Fruit fly (Drosophila melanogaster): ENCODE data around the gene eIF4EHP.

eIF4EHP gene

dm6 chr3R:24108902-24109389 is at the start of gene eIF4EHP, which contains the start of gene CG18428 (continued):
- TF ChIP-seq pho (GFP tag; optimal IDR thresholded peaks at IDR 0.05) (peak; percentile 88), CG18599 (GFP tag; optimal IDR thresholded peaks at IDR 0.05) (peak; percentile 100), CG31441 (GFP tag; IDR thresholded peaks at IDR 0.05) (no peak), seq (GFP tag; IDR thresholded peaks at IDR 0.05) (no peak), CG4854 (GFP tag; optimal IDR thresholded peaks at IDR 0.05) (peak; percentile 88), Fer1 (GFP tag; optimal IDR thresholded peaks at IDR 0.05) (peak; percentile 100), CG18262 (tag; optimal IDR thresholded peaks at IDR 0.05) (peak; percentile 99), Optix (GFP tag; IDR thresholded peaks at IDR 0.05) (peak; percentile 91), HLH54F (GFP tag; optimal IDR thresholded peaks at IDR 0.05) (peak; percentile 89), CG34376 (GFP tag; optimal IDR thresholded peaks at IDR 0.05) (peak; percentile 98), zen (tag; optimal IDR thresholded peaks at IDR 0.05) (peak; percentile 99), pzg (GFP tag; optimal IDR thresholded peaks at IDR 0.05) (peak; percentile 74), ftz-f1 (GFP tag; optimal IDR thresholded peaks at IDR 0.05) (peak; percentile 48), Atf-2 (GFP tag; optimal IDR thresholded peaks at IDR 0.05) (peak; percentile 85), CG8765 (GFP tag; IDR thresholded peaks at IDR 0.05) (0 out of 2 replicates have a peak, but pooled peaks have one; percentile 98), Dbx (GFP tag; IDR thresholded peaks at IDR 0.05) (no peak), CG11093 (GFP tag; IDR thresholded peaks at IDR 0.05) (peak; percentile 99), CG11695 (GFP tag; IDR thresholded peaks at IDR 0.05) (no peak), HHEX (GFP tag; optimal IDR thresholded peaks at IDR 0.05) (peak; percentile 98), NC2α (GFP tag; optimal IDR thresholded peaks at IDR 0.05) (peak; percentile 48), zfh1 (GFP tag; IDR thresholded peaks at IDR 0.05) (no peak; the same call in 2 of the 3 replicates), CG15601 (tag; optimal IDR thresholded peaks at IDR 0.05) (peak; percentile 99), CG32772 (GFP tag; IDR thresholded peaks at IDR 0.05) (no peak), TFAM (GFP tag; optimal IDR thresholded peaks at IDR 0.05) (peak; percentile 87), CG2129 (GFP tag; IDR thresholded peaks at IDR 0.05; ENCODE audit: partially characterized antibody) (no peak), B-H2 (GFP tag; optimal IDR thresholded peaks at IDR 0.05) (peak; percentile 100), H15 (GFP tag; IDR thresholded peaks at IDR 0.05) (no peak), CG15696 (tag; optimal IDR thresholded peaks at IDR 0.05) (peak; percentile 100), fru (optimal IDR thresholded peaks at IDR 0.05) (no peak), CG6854 (GFP tag; optimal IDR thresholded peaks at IDR 0.05) (peak; percentile 99), Myb (GFP tag; optimal IDR thresholded peaks at IDR 0.05) (peak; percentile 70), psq (GFP tag; optimal IDR thresholded peaks at IDR 0.05) (peak; percentile 96), Atf3 (GFP tag; optimal IDR thresholded peaks at IDR 0.05) (peak; percentile 70), CG13424 (tag; optimal IDR thresholded peaks at IDR 0.05) (peak; percentile 100), CG1603 (tag; optimal IDR thresholded peaks at IDR 0.05) (peak; percentile 62), CHES-1-like (GFP tag; optimal IDR thresholded peaks at IDR 0.05) (peak; percentile 87), CG8290 (GFP tag; optimal IDR thresholded peaks at IDR 0.05) (peak; percentile 98), CG8290 (tag; optimal IDR thresholded peaks at IDR 0.05) (peak; percentile 88 to 96), pan (optimal IDR thresholded peaks at IDR 0.05) (peak in 1 of 2 experiments; percentile 73), pan (GFP tag; optimal IDR thresholded peaks at IDR 0.05 in 1 of 2, IDR thresholded peaks at IDR 0.05 in 1 of 2) (peak in 1 of 2 experiments; percentile 73), tap (tag; optimal IDR thresholded peaks at IDR 0.05) (peak; percentile 99), Dad (GFP tag; optimal IDR thresholded peaks at IDR 0.05) (peak; percentile 81), slp2 (GFP tag; optimal IDR thresholded peaks at IDR 0.05) (peak; percentile 81), cad (GFP tag; optimal IDR thresholded peaks at IDR 0.05) (no peak), CG8944 (GFP tag; optimal IDR thresholded peaks at IDR 0.05) (peak; percentile 83), lov (optimal IDR thresholded peaks at IDR 0.05) (no peak), lov (GFP tag; IDR thresholded peaks at IDR 0.05) (no peak), hth (optimal IDR thresholded peaks at IDR 0.05) (no peak), Asciz (GFP tag; optimal IDR thresholded peaks at IDR 0.05) (peak; percentile 99), insv (GFP tag; optimal IDR thresholded peaks at IDR 0.05) (peak in 1 of 2 experiments; percentile 88), CTCF (GFP tag; optimal IDR thresholded peaks at IDR 0.05) (peak; percentile 76), kah (GFP tag; optimal IDR thresholded peaks at IDR 0.05) (peak; percentile 98), HLHmδ (GFP tag; optimal IDR thresholded peaks at IDR 0.05) (peak; percentile 80)
